Worm (Caenorhabditis elegans) whole organism, mixed stage, embryonic: ENCODE results near the gene dbl-1.

Experiments used
- ceh-43 ChIP-seq: fragments of 200-800 bp; sonication (Bioruptor generic); optimal IDR thresholded peaks from 2 replicates; lab custom pipeline; 2018; ENCODE audit warnings: mild to moderate bottlenecking, missing genetic modification characterization, moderate library complexity, missing compliant biosample characterization
- ceh-83 ChIP-seq: fragments of 200-800 bp; sonication (Bioruptor generic); optimal IDR thresholded peaks from 2 replicates; lab custom pipeline; 2018; ENCODE audit warnings: mild to moderate bottlenecking, missing genetic modification characterization, missing compliant biosample characterization
- elt-1 ChIP-seq: sonication (generic microtip); optimal IDR thresholded peaks from 2 replicates; lab custom pipeline; 2017; ENCODE audit warnings: missing genetic modification characterization, mild to moderate bottlenecking, missing compliant biosample characterization, antibody characterized with exemption, moderate library complexity, borderline replicate concordance; ENCODE audit not compliant: insufficient read depth
- ham-2 ChIP-seq: fragments of 200-800 bp; sonication (Bioruptor generic); optimal IDR thresholded peaks from 2 replicates; lab custom pipeline; 2018; ENCODE audit warnings: mild to moderate bottlenecking, missing genetic modification characterization, missing compliant biosample characterization
- nhr-237 ChIP-seq: fragments of 150-350 bp; optimal IDR thresholded peaks from 2 replicates; lab custom pipeline; 2014; ENCODE audit warnings: missing biosample characterization, missing genetic modification characterization

DNA sequence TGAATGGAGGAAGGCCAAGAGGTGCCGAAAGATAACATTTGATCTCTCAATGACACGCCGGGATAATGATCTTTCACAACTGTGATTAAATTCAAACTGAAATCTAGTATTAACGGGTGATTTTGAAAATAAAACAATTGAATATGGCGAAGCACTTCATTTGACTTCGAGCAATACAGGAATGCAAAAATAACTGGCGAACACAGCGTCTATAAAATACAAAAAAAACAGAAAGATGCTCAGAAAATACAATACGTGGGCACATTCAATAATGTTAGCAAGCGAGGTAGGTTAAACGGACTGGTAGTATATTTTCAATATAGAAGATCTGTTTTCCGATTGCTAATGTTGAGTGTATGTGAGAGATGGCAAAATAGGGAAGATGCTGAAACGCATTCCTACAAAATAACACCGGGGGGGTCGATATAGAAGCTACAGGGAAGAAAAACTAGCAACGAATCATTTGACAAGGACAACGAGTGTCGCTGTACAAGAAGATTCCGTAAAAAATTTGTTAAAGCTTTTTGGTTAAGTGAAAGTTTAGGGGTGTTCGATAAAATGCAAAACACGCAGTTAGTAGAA lies 25.2 kb downstream of the dbl-1 start:
- no peak for TF ChIP-seq nhr-237 (tag; lab: Kevin White, UChicago)
- no peak for TF ChIP-seq ceh-43 (GFP tag; lab: Kevin White, UChicago)
- TF ChIP-seq elt-1 (tag; lab: Kevin White, UChicago), result no peak
- no peak for TF ChIP-seq ham-2 (GFP tag; lab: Kevin White, UChicago)
- no peak for TF ChIP-seq ceh-83 (GFP tag; lab: Kevin White, UChicago)
